Worm (Caenorhabditis elegans) whole organism, L1 larva: ENCODE results near the gene srt-40.

Experiments used
- C04F5.9 ChIP-seq: sonication (generic microtip); optimal IDR thresholded peaks from 2 replicates; lab custom pipeline; 2016; ENCODE audit warnings: missing genetic modification characterization, missing compliant biosample characterization
- C34B4.2 ChIP-seq: sonication (generic microtip); optimal IDR thresholded peaks from 2 replicates; lab custom pipeline; 2017; ENCODE audit warnings: mild to moderate bottlenecking, missing genetic modification characterization, missing compliant biosample characterization
- alr-1 ChIP-seq: fragments of 200-800 bp; sonication (Bioruptor generic); optimal IDR thresholded peaks from 2 replicates; lab custom pipeline; 2018; ENCODE audit warnings: borderline replicate concordance, mild to moderate bottlenecking, missing genetic modification characterization, missing compliant biosample characterization
- ama-1 ChIP-seq: fragments of 150-350 bp; optimal IDR thresholded peaks from 2 replicates; lab custom pipeline; 2014
- ceh-82 ChIP-seq, 3 experiments: fragments of 150-350 bp in 1 of 3; sonication (generic microtip) in 2 of 3; optimal IDR thresholded peaks; 2 replicates each; lab custom pipeline; 2014 to 2017; ENCODE audit warnings: missing biosample characterization in 3 of 3, missing genetic modification characterization in 3 of 3
- ceh-88 ChIP-seq: fragments of 200-800 bp; sonication (Bioruptor generic); IDR thresholded peaks from 2 replicates; pipeline ENCODE4 v1.3.6; 2022; ENCODE audit warnings: missing genetic modification characterization, missing compliant biosample characterization
- dsc-1 ChIP-seq: sonication (generic microtip); optimal IDR thresholded peaks from 2 replicates; lab custom pipeline; 2016; ENCODE audit warnings: mild to moderate bottlenecking, missing genetic modification characterization, missing compliant biosample characterization
- efl-1 ChIP-seq, 4 experiments: fragments of 150-350 bp; optimal IDR thresholded peaks in 3 of 4; peaks in 1 of 4; 1 replicate in 1 of 4; 2 replicates in 3 of 4; lab custom pipeline; 2014; ENCODE audit warnings: missing biosample characterization in 2 of 4, missing genetic modification characterization in 2 of 4, missing genetic modification reagents in 2 of 4
- efl-3 ChIP-seq: fragments of 200-800 bp; sonication (Bioruptor generic); optimal IDR thresholded peaks from 2 replicates; lab custom pipeline; 2018; ENCODE audit warnings: mild to moderate bottlenecking, missing genetic modification characterization, missing compliant biosample characterization
- egl-13 ChIP-seq: sonication (generic microtip); optimal IDR thresholded peaks from 2 replicates; lab custom pipeline; 2016; ENCODE audit warnings: missing genotype, missing genetic modification reagents, missing genetic modification characterization, missing compliant biosample characterization
- elt-2 ChIP-seq: sonication (generic microtip); optimal IDR thresholded peaks from 2 replicates; lab custom pipeline; 2016; ENCODE audit warnings: missing genetic modification characterization, mild to moderate bottlenecking, inconsistent platforms, missing compliant biosample characterization, missing genetic modification reagents
- fkh-10 ChIP-seq: sonication (generic microtip); optimal IDR thresholded peaks from 2 replicates; lab custom pipeline; 2017; ENCODE audit warnings: missing biosample characterization, missing genetic modification reagents, missing genetic modification characterization
- fkh-4 ChIP-seq: sonication (generic microtip); optimal IDR thresholded peaks from 2 replicates; lab custom pipeline; 2016; ENCODE audit warnings: missing compliant biosample characterization, missing genetic modification characterization, borderline replicate concordance
- hpl-2 ChIP-seq: fragments of 150-350 bp; optimal IDR thresholded peaks from 2 replicates; lab custom pipeline; 2014; ENCODE audit warnings: missing biosample characterization, missing genetic modification reagents, missing genetic modification characterization
- lin-14 ChIP-seq: fragments of 200-800 bp; sonication (Bioruptor generic); optimal IDR thresholded peaks from 2 replicates; lab custom pipeline; 2018; ENCODE audit warnings: mild to moderate bottlenecking, missing genetic modification characterization, moderate library complexity, missing compliant biosample characterization
- lin-35 ChIP-seq, 2 experiments: fragments of 150-350 bp; optimal IDR thresholded peaks; 2 replicates each; lab custom pipeline; 2014; ENCODE audit warnings: missing biosample characterization in 2 of 2, missing genetic modification characterization in 2 of 2, missing genetic modification reagents in 2 of 2
- lsy-2 ChIP-seq, 2 experiments: fragments of 150-350 bp; optimal IDR thresholded peaks; 2 replicates each; lab custom pipeline; 2014; ENCODE audit warnings: missing biosample characterization in 2 of 2, missing genetic modification characterization in 2 of 2
- mab-9 ChIP-seq: fragments of 200-800 bp; sonication (Bioruptor generic); IDR thresholded peaks from 2 replicates; pipeline ENCODE4 v1.3.6; 2022; ENCODE audit warnings: missing genetic modification reagents, missing genetic modification characterization, missing compliant biosample characterization
- mdl-1 ChIP-seq, 2 experiments: fragments of 150-350 bp; optimal IDR thresholded peaks; 2 replicates each; lab custom pipeline; 2014 to 2017; ENCODE audit warnings: missing biosample characterization in 2 of 2, missing genetic modification characterization in 2 of 2, inconsistent platforms in 1 of 2
- nhr-19 ChIP-seq: fragments of 200-800 bp; sonication (Bioruptor generic); conservative IDR thresholded peaks from 2 replicates; pipeline ENCODE4 v1.3.6; 2022; ENCODE audit warnings: missing genetic modification characterization, missing compliant biosample characterization
- nhr-20 ChIP-seq: sonication (generic microtip); optimal IDR thresholded peaks from 2 replicates; lab custom pipeline; 2016; ENCODE audit warnings: mild to moderate bottlenecking, missing genetic modification characterization, missing compliant biosample characterization
- nhr-28 ChIP-seq: fragments of 150-350 bp; optimal IDR thresholded peaks from 2 replicates; lab custom pipeline; 2014; ENCODE audit warnings: missing biosample characterization, missing genetic modification characterization
- nhr-76 ChIP-seq: sonication (generic microtip); optimal IDR thresholded peaks from 2 replicates; lab custom pipeline; 2017; ENCODE audit warnings: missing biosample characterization, missing genetic modification characterization
- nhr-77 ChIP-seq: fragments of 150-350 bp; optimal IDR thresholded peaks from 2 replicates; lab custom pipeline; 2014; ENCODE audit warnings: missing biosample characterization, missing genetic modification characterization
- nhr-85 ChIP-seq: sonication (generic microtip); peaks from one replicate; lab custom pipeline; 2016; ENCODE audit warnings: missing genetic modification characterization, inconsistent platforms, missing compliant biosample characterization
- nhr-90 ChIP-seq: sonication (generic microtip); optimal IDR thresholded peaks from 2 replicates; lab custom pipeline; 2016; ENCODE audit warnings: mild to moderate bottlenecking, missing genetic modification characterization, missing compliant biosample characterization; ENCODE audit not compliant: poor library complexity
- pag-3 ChIP-seq: sonication (generic microtip); optimal IDR thresholded peaks from 2 replicates; lab custom pipeline; 2017; ENCODE audit warnings: missing genetic modification characterization, mild to moderate bottlenecking, missing compliant biosample characterization, antibody characterized with exemption, borderline replicate concordance; ENCODE audit not compliant: insufficient read depth
- pax-3 ChIP-seq: fragments of 200-800 bp; sonication (Bioruptor generic); optimal IDR thresholded peaks from 2 replicates; lab custom pipeline; 2018; ENCODE audit warnings: mild to moderate bottlenecking, missing genetic modification characterization, moderate library complexity, missing compliant biosample characterization
- rnt-1 ChIP-seq: sonication (generic microtip); optimal IDR thresholded peaks from 2 replicates; lab custom pipeline; 2016; ENCODE audit warnings: mild to moderate bottlenecking, missing genetic modification characterization, moderate library complexity, missing compliant biosample characterization
- snpc-4 ChIP-seq: fragments of 150-350 bp; optimal IDR thresholded peaks from 2 replicates; lab custom pipeline; 2014; ENCODE audit warnings: missing biosample characterization, missing genetic modification characterization
- snu-23 ChIP-seq: sonication (generic microtip); optimal IDR thresholded peaks from 2 replicates; lab custom pipeline; 2016; ENCODE audit warnings: missing genetic modification characterization, missing compliant biosample characterization
- sup-37 ChIP-seq: fragments of 200-800 bp; sonication (Bioruptor generic); optimal IDR thresholded peaks from 2 replicates; lab custom pipeline; 2018; ENCODE audit warnings: mild to moderate bottlenecking, missing genetic modification characterization, missing compliant biosample characterization
- swsn-7 ChIP-seq: sonication (generic microtip); optimal IDR thresholded peaks from 2 replicates; lab custom pipeline; 2016; ENCODE audit warnings: missing genetic modification characterization, missing compliant biosample characterization
- tbx-2 ChIP-seq: sonication (generic microtip); optimal IDR thresholded peaks from 2 replicates; lab custom pipeline; 2016; ENCODE audit warnings: missing genetic modification characterization, missing compliant biosample characterization
- zag-1 ChIP-seq: fragments of 150-350 bp; optimal IDR thresholded peaks from 2 replicates; lab custom pipeline; 2014; ENCODE audit warnings: missing biosample characterization, missing genetic modification characterization

The srt-40 gene

ce11 chrV:2204080-2204479 is 2.0 kb downstream of the srt-40 start, which contains the start of gene cyp-33C12:
TSS of gene cyp-33C12 (minus strand) at chrV:2204400.
- TF ChIP-seq fkh-4 (tag; lab: Kevin White, UChicago) (peak; percentile 71), dsc-1 (tag; lab: Kevin White, UChicago) (peak; percentile 91), mab-9 (GFP tag; lab: Robert Waterston, UW) (no peak)

- TF ChIP-seq nhr-77 (no peak), pag-3 (no peak), lin-35 (GFP tag; optimal IDR thresholded peaks at IDR 0.05; lab: Kevin White, UChicago) (peak in 1 of 2 experiments; percentile 5), nhr-20 (tag; lab: Kevin White, UChicago) (no peak), nhr-28 (tag; lab: Kevin White, UChicago) (no peak), elt-2 (tag; lab: Kevin White, UChicago) (peak; percentile 34), hpl-2 (no peak), nhr-76 (tag; lab: Kevin White, UChicago) (no peak), nhr-90 (tag; lab: Kevin White, UChicago) (no peak)
These were observed 4.8 kb downstream of the srt-40 start, which contains the start of gene cyp-32B1 for ce11 chrV:2201240-2201639. TSS of gene cyp-32B1 (minus strand) at chrV:2201415.

- no peak for TF ChIP-seq lin-14 (GFP tag; lab: Kevin White, UChicago)
- TF ChIP-seq ceh-82 (tag; optimal IDR thresholded peaks at IDR 0.05; lab: Kevin White, UChicago), result no peak
- TF ChIP-seq nhr-85 (tag; lab: Kevin White, UChicago), result no peak
- TF ChIP-seq nhr-19 (GFP tag; lab: Robert Waterston, UW), result no peak
- TF ChIP-seq ama-1 (lab: Kevin White, UChicago), result no peak
- TF ChIP-seq sup-37 (GFP tag; lab: Kevin White, UChicago), result no peak
- TF ChIP-seq efl-3 (GFP tag; lab: Kevin White, UChicago), result no peak
- no peak for TF ChIP-seq ceh-88
- no peak for TF ChIP-seq C34B4.2 (tag; lab: Kevin White, UChicago)
- no peak for TF ChIP-seq lsy-2 (tag; optimal IDR thresholded peaks at IDR 0.05; lab: Kevin White, UChicago)
- no peak for TF ChIP-seq fkh-10 (GFP tag; lab: Kevin White, UChicago)
- TF ChIP-seq swsn-7 (tag; lab: Kevin White, UChicago), result no peak
- no peak for TF ChIP-seq nhr-20 (tag; lab: Kevin White, UChicago)
- no peak for TF ChIP-seq tbx-2 (tag; lab: Kevin White, UChicago)
- TF ChIP-seq C04F5.9 (tag; lab: Kevin White, UChicago), result no peak
These were observed 5.7 kb downstream of the srt-40 start for ce11 chrV:2200402-2200801.

- TF ChIP-seq snpc-4 (tag; lab: Kevin White, UChicago), result peak; percentile 26
- TF ChIP-seq dsc-1 (tag; lab: Kevin White, UChicago), result no peak
These were observed 6.5 kb downstream of the srt-40 start for ce11 chrV:2199594-2199993.

ce11 chrV:2192117-2192516 is 14.0 kb downstream of the srt-40 start, which contains the start of gene nhr-13:
TSS of gene nhr-13 (plus strand) at chrV:2192485.
- TF ChIP-seq zag-1 (tag; lab: Kevin White, UChicago) (no peak), dsc-1 (tag; lab: Kevin White, UChicago) (peak; percentile 64), efl-1 (optimal IDR thresholded peaks at IDR 0.05; lab: Kevin White, UChicago) (peak in 1 of 2 experiments; percentile 17), efl-1 (GFP tag; optimal IDR thresholded peaks at IDR 0.05 in 1 of 2; lab: Kevin White, UChicago) (peak in 1 of 2 experiments; percentile 50), alr-1 (no peak), nhr-90 (tag; lab: Kevin White, UChicago) (peak; percentile 17), pax-3 (no peak), lin-35 (GFP tag; optimal IDR thresholded peaks at IDR 0.05; lab: Kevin White, UChicago) (peak in 1 of 2 experiments; percentile 36), ceh-88 (no peak), egl-13 (no peak), snu-23 (GFP tag; lab: Kevin White, UChicago) (peak; percentile 30), elt-2 (tag; lab: Kevin White, UChicago) (peak; percentile 50), rnt-1 (peak; percentile 18), nhr-20 (tag; lab: Kevin White, UChicago) (peak; percentile 85), mdl-1 (tag; optimal IDR thresholded peaks at IDR 0.05; lab: Kevin White, UChicago) (peak in 1 of 2 experiments; percentile 43)
- TF ChIP-seq, all 84 proteins: peak for 9
